Worm (Caenorhabditis elegans) whole organism, late embryonic: ENCODE results near the gene F37A8.1.

Source experiments
- C08G9.2 ChIP-seq: sonication (generic microtip); optimal IDR thresholded peaks from 2 replicates; lab custom pipeline; 2016; ENCODE audit warnings: mild to moderate bottlenecking, missing genetic modification characterization, moderate library complexity, missing compliant biosample characterization
- ama-1 ChIP-seq: fragments of 150-350 bp; optimal IDR thresholded peaks from 2 replicates; lab custom pipeline; 2014
- ceh-14 ChIP-seq: sonication (generic microtip); optimal IDR thresholded peaks from 2 replicates; lab custom pipeline; 2016; ENCODE audit warnings: missing genotype, missing genetic modification characterization, missing compliant biosample characterization
- ceh-18 ChIP-seq: sonication (generic microtip); optimal IDR thresholded peaks from 2 replicates; lab custom pipeline; 2016; ENCODE audit warnings: missing genetic modification characterization, missing compliant biosample characterization
- ceh-2 ChIP-seq: sonication (generic microtip); optimal IDR thresholded peaks from 2 replicates; lab custom pipeline; 2016; ENCODE audit warnings: missing genotype, missing genetic modification characterization, missing compliant biosample characterization
- ceh-30 ChIP-seq: fragments of 150-350 bp; optimal IDR thresholded peaks from 2 replicates; lab custom pipeline; 2014; ENCODE audit warnings: missing biosample characterization, missing genetic modification characterization
- ceh-31 ChIP-seq: sonication (generic microtip); optimal IDR thresholded peaks from 2 replicates; lab custom pipeline; 2016; ENCODE audit warnings: missing genetic modification characterization, missing compliant biosample characterization
- ceh-48 ChIP-seq: sonication (generic microtip); optimal IDR thresholded peaks from 2 replicates; lab custom pipeline; 2016; ENCODE audit warnings: missing genetic modification characterization, inconsistent platforms, missing compliant biosample characterization
- ceh-6 ChIP-seq: fragments of 200-800 bp; sonication (Bioruptor generic); optimal IDR thresholded peaks from 2 replicates; lab custom pipeline; 2018; ENCODE audit warnings: mild to moderate bottlenecking, missing genetic modification characterization, missing compliant biosample characterization
- ceh-9 ChIP-seq: sonication (generic microtip); optimal IDR thresholded peaks from 2 replicates; lab custom pipeline; 2016; ENCODE audit warnings: mild to moderate bottlenecking, missing genetic modification characterization, inconsistent platforms, missing compliant biosample characterization
- che-1 ChIP-seq: sonication (generic microtip); optimal IDR thresholded peaks from 2 replicates; lab custom pipeline; 2016; ENCODE audit warnings: mild to moderate bottlenecking, missing genetic modification characterization, missing compliant biosample characterization
- dve-1 ChIP-seq: sonication (generic microtip); optimal IDR thresholded peaks from 2 replicates; lab custom pipeline; 2017; ENCODE audit warnings: antibody characterized with exemption, mild to moderate bottlenecking, missing genetic modification characterization, missing compliant biosample characterization
- elt-2 ChIP-seq: sonication (generic microtip); optimal IDR thresholded peaks from 2 replicates; lab custom pipeline; 2016; ENCODE audit warnings: missing genetic modification reagents, missing genetic modification characterization, missing compliant biosample characterization
- eyg-1 ChIP-seq: sonication (generic microtip); optimal IDR thresholded peaks from 2 replicates; lab custom pipeline; 2016; ENCODE audit warnings: missing genotype, missing genetic modification characterization, missing compliant biosample characterization
- fax-1 ChIP-seq: sonication (generic microtip); optimal IDR thresholded peaks from 2 replicates; lab custom pipeline; 2016; ENCODE audit warnings: missing genotype, missing genetic modification characterization, missing compliant biosample characterization
- fkh-6 ChIP-seq: sonication (generic microtip); optimal IDR thresholded peaks from 2 replicates; lab custom pipeline; 2016; ENCODE audit warnings: missing genetic modification characterization, missing compliant biosample characterization
- hlh-13 ChIP-seq: fragments of 200-800 bp; sonication (Bioruptor generic); optimal IDR thresholded peaks from 2 replicates; lab custom pipeline; 2018; ENCODE audit warnings: mild to moderate bottlenecking, missing genetic modification characterization, missing compliant biosample characterization
- hlh-15 ChIP-seq: sonication (generic microtip); optimal IDR thresholded peaks from 2 replicates; lab custom pipeline; 2016; ENCODE audit warnings: missing genetic modification characterization, missing compliant biosample characterization
- hlh-30 ChIP-seq: sonication (generic microtip); optimal IDR thresholded peaks from 2 replicates; lab custom pipeline; 2017; ENCODE audit warnings: antibody characterized with exemption, missing genetic modification characterization, missing compliant biosample characterization; ENCODE audit not compliant: insufficient read depth
- madf-2 ChIP-seq: sonication (generic microtip); optimal IDR thresholded peaks from 2 replicates; lab custom pipeline; 2017; ENCODE audit warnings: missing genetic modification characterization, missing compliant biosample characterization
- mec-3 ChIP-seq: sonication (generic microtip); optimal IDR thresholded peaks from 2 replicates; lab custom pipeline; 2016; ENCODE audit warnings: borderline replicate concordance, missing genetic modification characterization, missing compliant biosample characterization
- nfya-1 ChIP-seq: sonication (generic microtip); optimal IDR thresholded peaks from 2 replicates; lab custom pipeline; 2017; ENCODE audit warnings: missing genetic modification characterization, mild to moderate bottlenecking, missing compliant biosample characterization, antibody characterized with exemption, moderate library complexity
- nhr-11 ChIP-seq: fragments of 150-350 bp; optimal IDR thresholded peaks from 2 replicates; lab custom pipeline; 2014; ENCODE audit warnings: missing biosample characterization, missing genetic modification characterization
- npax-4 ChIP-seq: sonication (generic microtip); optimal IDR thresholded peaks from 2 replicates; lab custom pipeline; 2016; ENCODE audit warnings: missing genetic modification characterization, missing compliant biosample characterization
- odd-2 ChIP-seq: sonication (generic microtip); optimal IDR thresholded peaks from 2 replicates; lab custom pipeline; 2017; ENCODE audit warnings: antibody characterized with exemption, mild to moderate bottlenecking, missing genetic modification characterization, missing compliant biosample characterization
- pag-3 ChIP-seq: sonication (generic microtip); optimal IDR thresholded peaks from 2 replicates; lab custom pipeline; 2016; ENCODE audit warnings: missing compliant biosample characterization, missing genetic modification characterization, borderline replicate concordance
- pat-9 ChIP-seq: fragments of 200-800 bp; sonication (Bioruptor generic); optimal IDR thresholded peaks from 2 replicates; lab custom pipeline; 2018; ENCODE audit warnings: mild to moderate bottlenecking, missing genetic modification characterization, moderate library complexity, missing compliant biosample characterization
- pha-2 ChIP-seq: sonication (generic microtip); optimal IDR thresholded peaks from 2 replicates; lab custom pipeline; 2017; ENCODE audit warnings: mild to moderate bottlenecking, missing genetic modification characterization, missing compliant biosample characterization
- pha-4 ChIP-seq: fragments of 150-350 bp; optimal IDR thresholded peaks from 2 replicates; lab custom pipeline; 2018; ENCODE audit warnings: missing biosample characterization, missing genetic modification reagents, missing genetic modification characterization
- pros-1 ChIP-seq: fragments of 150-350 bp; optimal IDR thresholded peaks from 2 replicates; lab custom pipeline; 2014; ENCODE audit warnings: missing biosample characterization, missing genetic modification reagents, missing genetic modification characterization
- ref-2 ChIP-seq: sonication (generic microtip); optimal IDR thresholded peaks from 2 replicates; lab custom pipeline; 2016; ENCODE audit warnings: missing genetic modification characterization, missing compliant biosample characterization
- rnt-1 ChIP-seq: sonication (generic microtip); optimal IDR thresholded peaks from 2 replicates; lab custom pipeline; 2016; ENCODE audit warnings: missing genetic modification characterization, missing compliant biosample characterization
- sox-2 ChIP-seq: fragments of 200-800 bp; sonication (Bioruptor generic); IDR thresholded peaks from 2 replicates; pipeline ENCODE4 v1.3.6; 2022; ENCODE audit warnings: missing genetic modification reagents, missing genetic modification characterization, missing compliant biosample characterization
- sox-4 ChIP-seq: sonication (generic microtip); optimal IDR thresholded peaks from 2 replicates; lab custom pipeline; 2017; ENCODE audit warnings: mild to moderate bottlenecking, missing genetic modification characterization, inconsistent platforms, missing compliant biosample characterization
- syd-9 ChIP-seq: sonication (generic microtip); optimal IDR thresholded peaks from 2 replicates; lab custom pipeline; 2016; ENCODE audit warnings: mild to moderate bottlenecking, missing genetic modification characterization, moderate library complexity, missing compliant biosample characterization
- tbx-2 ChIP-seq: sonication (generic microtip); optimal IDR thresholded peaks from 2 replicates; lab custom pipeline; 2016; ENCODE audit warnings: missing genetic modification characterization, missing compliant biosample characterization
- tbx-7 ChIP-seq: sonication (generic microtip); optimal IDR thresholded peaks from 2 replicates; lab custom pipeline; 2016; ENCODE audit warnings: missing genotype, missing genetic modification characterization, missing compliant biosample characterization
- ttx-3 ChIP-seq: sonication (generic microtip); optimal IDR thresholded peaks from 2 replicates; lab custom pipeline; 2016; ENCODE audit warnings: missing genetic modification reagents, missing genetic modification characterization, missing compliant biosample characterization
- unc-42 ChIP-seq: sonication (generic microtip); optimal IDR thresholded peaks from 2 replicates; lab custom pipeline; 2016; ENCODE audit warnings: missing genotype, missing genetic modification characterization, missing compliant biosample characterization
- zip-5 ChIP-seq: sonication (generic microtip); optimal IDR thresholded peaks from 2 replicates; lab custom pipeline; 2016; ENCODE audit warnings: missing genetic modification characterization, missing compliant biosample characterization

F37A8.1 gene

ce11 chrIII:3893992-3894391, 34.2 kb upstream of the F37A8.1 start:
- TF ChIP-seq syd-9 (no peak), elt-2 (peak; percentile 30)

- no peak for TF ChIP-seq nhr-11 (tag; lab: Kevin White, UChicago)
- peak; percentile 88 for TF ChIP-seq nfya-1 (tag; lab: Kevin White, UChicago)
Observed at ce11 chrIII:3898354-3898753, 29.9 kb upstream of the F37A8.1 start.

- TF ChIP-seq hlh-30 (no peak), ceh-31 (tag; lab: Kevin White, UChicago) (peak; percentile 21), pag-3 (no peak), unc-42 (tag; lab: Kevin White, UChicago) (peak; percentile 26), ama-1 (lab: Kevin White, UChicago) (no peak)
Observed at ce11 chrIII:3898850-3899249, 29.4 kb upstream of the F37A8.1 start.

ce11 chrIII:3901542-3901941, 26.7 kb upstream of the F37A8.1 start, which contains the start of gene tir-1:
TSS of gene tir-1 (minus strand) at chrIII:3901642.
- TF ChIP-seq fkh-6 (tag; lab: Kevin White, UChicago) (no peak), npax-4 (tag; lab: Kevin White, UChicago) (no peak), unc-42 (tag; lab: Kevin White, UChicago) (no peak)

ce11 chrIII:3902588-3903325, 25.5 kb upstream of the F37A8.1 start:
- no peak for TF ChIP-seq elt-2
- TF ChIP-seq fax-1: no peak
- no peak for TF ChIP-seq npax-4 (tag; lab: Kevin White, UChicago)
- no peak for TF ChIP-seq hlh-15
- no peak for TF ChIP-seq odd-2 (tag; lab: Kevin White, UChicago)
- no peak for TF ChIP-seq ceh-18 (tag; lab: Kevin White, UChicago)
- TF ChIP-seq pha-4 (tag; lab: Kevin White, UChicago): no peak
- TF ChIP-seq ceh-30 (tag; lab: Kevin White, UChicago): no peak
- TF ChIP-seq ceh-48: no peak
- TF ChIP-seq rnt-1 (tag; lab: Kevin White, UChicago): no peak
- TF ChIP-seq tbx-2 (tag; lab: Kevin White, UChicago): no peak
- no peak for TF ChIP-seq ceh-9 (tag; lab: Kevin White, UChicago)
- no peak for TF ChIP-seq ama-1 (lab: Kevin White, UChicago)
- no peak for TF ChIP-seq che-1 (tag; lab: Kevin White, UChicago)
- TF ChIP-seq pag-3: no peak
- no peak for TF ChIP-seq ceh-6 (GFP tag; lab: Kevin White, UChicago)
- TF ChIP-seq C08G9.2 (tag; lab: Kevin White, UChicago): no peak

ce11 chrIII:3906481-3906880, 21.8 kb upstream of the F37A8.1 start:
- TF ChIP-seq ceh-2 (tag; lab: Kevin White, UChicago) (no peak), pha-2 (no peak), ceh-6 (GFP tag; lab: Kevin White, UChicago) (no peak), dve-1 (no peak), madf-2 (tag; lab: Kevin White, UChicago) (no peak), pat-9 (tag; lab: Kevin White, UChicago) (no peak), hlh-13 (GFP tag; lab: Kevin White, UChicago) (no peak), zip-5 (no peak), sox-2 (no peak), tbx-7 (tag; lab: Kevin White, UChicago) (no peak), pros-1 (no peak), ttx-3 (no peak), ama-1 (lab: Kevin White, UChicago) (no peak), hlh-15 (no peak), ceh-14 (tag; lab: Kevin White, UChicago) (no peak), ref-2 (tag; lab: Kevin White, UChicago) (no peak), sox-4 (tag; lab: Kevin White, UChicago) (no peak), tbx-2 (tag; lab: Kevin White, UChicago) (no peak), eyg-1 (tag; lab: Kevin White, UChicago) (no peak), mec-3 (tag; lab: Kevin White, UChicago) (no peak)
- TF ChIP-seq, all 69 proteins: peak for 0
